Worm (Caenorhabditis elegans) whole organism, young adult: ENCODE data around the gene oac-50.

Experiments
- B0035.1 ChIP-seq: sonication (generic microtip); optimal IDR thresholded peaks from 2 replicates; lab custom pipeline; 2016; ENCODE audit warnings: missing genetic modification characterization, mild to moderate bottlenecking, missing compliant biosample characterization, missing genotype, missing genetic modification reagents
- D2030.7 ChIP-seq: fragments of 200-800 bp; sonication (Bioruptor generic); IDR thresholded peaks from 2 replicates; pipeline ENCODE4 v1.3.6; 2022; ENCODE audit warnings: missing genetic modification reagents, missing genetic modification characterization, missing compliant biosample characterization
- F22D6.2 ChIP-seq: sonication (generic microtip); optimal IDR thresholded peaks from 2 replicates; lab custom pipeline; 2016; ENCODE audit warnings: mild to moderate bottlenecking, missing genetic modification characterization, missing compliant biosample characterization
- F23B12.7 ChIP-seq: sonication (generic microtip); optimal IDR thresholded peaks from 2 replicates; lab custom pipeline; 2017; ENCODE audit warnings: missing genetic modification characterization, mild to moderate bottlenecking, missing compliant biosample characterization, antibody characterized with exemption, moderate library complexity; ENCODE audit not compliant: insufficient read depth
- F49E8.2 ChIP-seq: sonication (generic microtip); optimal IDR thresholded peaks from 3 replicates; lab custom pipeline; 2017; ENCODE audit warnings: missing genetic modification characterization, mild to moderate bottlenecking, missing compliant biosample characterization, antibody characterized with exemption, moderate library complexity; ENCODE audit not compliant: insufficient read depth
- F57A8.1 ChIP-seq: fragments of 200-800 bp; sonication (Bioruptor generic); optimal IDR thresholded peaks from 2 replicates; lab custom pipeline; 2018; ENCODE audit warnings: mild to moderate bottlenecking, missing genetic modification characterization, moderate library complexity, missing compliant biosample characterization
- K11D2.4 ChIP-seq: fragments of 200-800 bp; sonication (Bioruptor generic); IDR thresholded peaks from 2 replicates; pipeline ENCODE4 v1.3.6; 2022; ENCODE audit warnings: missing genetic modification reagents, missing genetic modification characterization, missing compliant biosample characterization
- T26A5.8 ChIP-seq: sonication (generic microtip); optimal IDR thresholded peaks from 2 replicates; lab custom pipeline; 2016; ENCODE audit warnings: missing genetic modification characterization, missing compliant biosample characterization
- Y56A3A.18 ChIP-seq: fragments of 200-800 bp; sonication (Bioruptor generic); IDR thresholded peaks from 2 replicates; pipeline ENCODE4 v1.3.6; 2022; ENCODE audit warnings: missing genetic modification reagents, missing genetic modification characterization, missing compliant biosample characterization
- Y95B8A.8 ChIP-seq: fragments of 200-800 bp; sonication (Bioruptor generic); IDR thresholded peaks from 2 replicates; pipeline ENCODE4 v1.3.6; 2022; ENCODE audit warnings: missing genetic modification reagents, missing genetic modification characterization, missing compliant biosample characterization
- aptf-3 ChIP-seq: fragments of 200-800 bp; sonication (Bioruptor generic); IDR thresholded peaks from 2 replicates; pipeline ENCODE4 v1.3.6; 2022; ENCODE audit warnings: missing genetic modification characterization, missing compliant biosample characterization
- atf-7 ChIP-seq: sonication (generic microtip); optimal IDR thresholded peaks from 2 replicates; lab custom pipeline; 2017; ENCODE audit warnings: mild to moderate bottlenecking, missing genetic modification characterization, missing compliant biosample characterization
- bed-1 ChIP-seq: fragments of 200-800 bp; sonication (Bioruptor generic); IDR thresholded peaks from 2 replicates; pipeline ENCODE4 v1.3.6; 2022; ENCODE audit warnings: missing genetic modification reagents, missing genetic modification characterization, missing compliant biosample characterization
- cebp-2 ChIP-seq: fragments of 200-800 bp; sonication (Bioruptor generic); IDR thresholded peaks from 2 replicates; pipeline ENCODE4 v1.3.6; 2022; ENCODE audit warnings: missing genetic modification characterization, missing compliant biosample characterization
- ceh-100 ChIP-seq: fragments of 200-800 bp; sonication (Bioruptor generic); IDR thresholded peaks from 2 replicates; pipeline ENCODE4 v1.3.6; 2022; ENCODE audit warnings: missing genetic modification reagents, missing genetic modification characterization, missing compliant biosample characterization
- ceh-40 ChIP-seq: fragments of 200-800 bp; sonication (Bioruptor generic); IDR thresholded peaks from 2 replicates; pipeline ENCODE4 v1.3.6; 2022; ENCODE audit warnings: missing genetic modification characterization, missing compliant biosample characterization
- ceh-91 ChIP-seq: fragments of 200-800 bp; sonication (Bioruptor generic); IDR thresholded peaks from 2 replicates; pipeline ENCODE4 v1.3.6; 2022; ENCODE audit warnings: missing genetic modification reagents, missing genetic modification characterization, missing compliant biosample characterization
- fkh-3 ChIP-seq: sonication (generic microtip); optimal IDR thresholded peaks from 2 replicates; lab custom pipeline; 2016; ENCODE audit warnings: mild to moderate bottlenecking, missing genetic modification characterization, missing compliant biosample characterization
- gei-17 ChIP-seq: fragments of 200-800 bp; sonication (Bioruptor generic); optimal IDR thresholded peaks from 2 replicates; lab custom pipeline; 2018; ENCODE audit warnings: mild to moderate bottlenecking, missing genetic modification characterization, missing compliant biosample characterization
- hlh-12 ChIP-seq: sonication (generic microtip); optimal IDR thresholded peaks from 2 replicates; lab custom pipeline; 2016; ENCODE audit warnings: missing genetic modification characterization, missing compliant biosample characterization
- lin-54 ChIP-seq: fragments of 200-800 bp; sonication (Bioruptor generic); optimal IDR thresholded peaks from 2 replicates; lab custom pipeline; 2018; ENCODE audit warnings: mild to moderate bottlenecking, missing genetic modification characterization, missing compliant biosample characterization
- madf-3 ChIP-seq: fragments of 200-800 bp; sonication (Bioruptor generic); IDR thresholded peaks from 2 replicates; pipeline ENCODE4 v1.3.6; 2022; ENCODE audit warnings: missing genetic modification reagents, missing genetic modification characterization, missing compliant biosample characterization
- madf-6 ChIP-seq: fragments of 200-800 bp; sonication (Bioruptor generic); IDR thresholded peaks from 2 replicates; pipeline ENCODE4 v1.3.6; 2022; ENCODE audit warnings: missing genetic modification reagents, missing genetic modification characterization, missing compliant biosample characterization
- mes-4 ChIP-seq: sonication (generic microtip); optimal IDR thresholded peaks from 2 replicates; lab custom pipeline; 2016; ENCODE audit warnings: missing genotype, missing genetic modification characterization, missing compliant biosample characterization
- nfya-2 ChIP-seq: fragments of 200-800 bp; sonication (Bioruptor generic); IDR thresholded peaks from 2 replicates; pipeline ENCODE4 v1.3.6; 2022; ENCODE audit warnings: missing genetic modification reagents, missing genetic modification characterization, missing compliant biosample characterization
- nfyb-1 ChIP-seq: fragments of 200-800 bp; sonication (Bioruptor generic); IDR thresholded peaks from 2 replicates; pipeline ENCODE4 v1.3.6; 2022; ENCODE audit warnings: missing genetic modification reagents, missing genetic modification characterization, missing compliant biosample characterization
- pha-4 ChIP-seq: fragments of 150-350 bp; sonication (generic microtip); optimal IDR thresholded peaks from 2 replicates; lab custom pipeline; 2014; ENCODE audit warnings: missing biosample characterization, missing genetic modification reagents, missing genetic modification characterization
- rcor-1 ChIP-seq: fragments of 200-800 bp; sonication (Bioruptor generic); IDR thresholded peaks from 2 replicates; pipeline ENCODE4 v1.3.6; 2022; ENCODE audit warnings: missing genetic modification reagents, missing genetic modification characterization, missing compliant biosample characterization
- sea-2 ChIP-seq: fragments of 200-800 bp; sonication (Bioruptor generic); IDR thresholded peaks from 2 replicates; pipeline ENCODE4 v1.3.6; 2022; ENCODE audit warnings: missing genetic modification characterization, missing compliant biosample characterization
- snpc-1.1 ChIP-seq: sonication (generic microtip); optimal IDR thresholded peaks from 2 replicates; lab custom pipeline; 2017; ENCODE audit warnings: missing genetic modification characterization, mild to moderate bottlenecking, missing compliant biosample characterization, antibody characterized with exemption, moderate library complexity, missing genotype, missing genetic modification reagents; ENCODE audit not compliant: insufficient read depth
- snpc-1.3 ChIP-seq: sonication (generic microtip); optimal IDR thresholded peaks from 2 replicates; lab custom pipeline; 2017; ENCODE audit warnings: missing genetic modification characterization, mild to moderate bottlenecking, missing compliant biosample characterization, antibody characterized with exemption, moderate library complexity, missing genotype, missing genetic modification reagents; ENCODE audit not compliant: insufficient read depth
- snpc-4 ChIP-seq, 5 experiments: fragments of 150-350 bp in 1 of 5; sonication (generic microtip) in 4 of 5; optimal IDR thresholded peaks; 2 replicates each; lab custom pipeline; 2014 to 2018; ENCODE audit warnings: missing genetic modification characterization in 5 of 5, missing biosample characterization in 3 of 5, antibody characterized with exemption in 2 of 5, mild to moderate bottlenecking in 2 of 5, missing compliant biosample characterization in 2 of 5, missing genotype in 2 of 5, moderate library complexity in 2 of 5, missing genetic modification reagents in 1 of 5
- tbp1 ChIP-seq: fragments of 200-800 bp; sonication (Bioruptor generic); optimal IDR thresholded peaks from 2 replicates; lab custom pipeline; 2018; ENCODE audit warnings: mild to moderate bottlenecking, missing genetic modification characterization, missing compliant biosample characterization
- tlf-1 ChIP-seq: fragments of 200-800 bp; sonication (Bioruptor generic); optimal IDR thresholded peaks from 2 replicates; lab custom pipeline; 2018; ENCODE audit warnings: mild to moderate bottlenecking, missing genetic modification characterization, missing compliant biosample characterization
- unc-62 ChIP-seq: fragments of 150-350 bp; optimal IDR thresholded peaks from 2 replicates; lab custom pipeline; 2014; ENCODE audit warnings: missing biosample characterization, missing genetic modification reagents, missing genetic modification characterization
- zim-3 ChIP-seq: sonication (generic microtip); optimal IDR thresholded peaks from 2 replicates; lab custom pipeline; 2017; ENCODE audit warnings: mild to moderate bottlenecking, missing genetic modification characterization, moderate library complexity, missing compliant biosample characterization
- ztf-6 ChIP-seq: fragments of 200-800 bp; sonication (Bioruptor generic); IDR thresholded peaks from 2 replicates; pipeline ENCODE4 v1.3.6; 2022; ENCODE audit warnings: missing genetic modification reagents, missing genetic modification characterization, missing compliant biosample characterization

Gene oac-50

DNA sequence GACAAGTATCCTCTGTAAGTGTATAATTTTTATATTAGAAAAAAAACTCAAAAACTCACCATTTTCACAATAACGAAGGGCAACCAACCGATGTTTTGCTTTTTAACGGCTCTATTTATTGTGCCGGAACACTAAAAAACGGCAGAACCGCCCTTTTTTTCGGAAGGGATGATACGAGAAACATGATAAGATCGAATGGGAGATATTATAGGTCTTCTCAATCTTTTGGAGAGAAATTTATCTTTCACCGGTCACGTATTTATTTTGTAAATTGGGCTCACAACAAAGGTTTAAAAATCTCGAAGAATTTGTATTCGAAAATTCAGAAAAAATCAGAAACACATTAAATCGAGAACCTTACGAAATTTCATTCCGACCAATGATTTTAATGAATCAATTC lies 18.6 kb downstream of the oac-50 start, which contains the start of gene swm-1:
Gene swm-1, minus strand, starts transcription at position 101 of the 400 bp plus-strand sequence.
- no peak for TF ChIP-seq F57A8.1 (GFP tag; lab: Kevin White, UChicago)
- TF ChIP-seq Y95B8A.8 (GFP tag; lab: Robert Waterston, UW), result no peak
- no peak for TF ChIP-seq zim-3 (tag; lab: Kevin White, UChicago)
- no peak for TF ChIP-seq madf-3 (GFP tag; lab: Robert Waterston, UW)
- no peak for TF ChIP-seq nfya-2 (GFP tag; lab: Robert Waterston, UW)
- no peak for TF ChIP-seq snpc-1.3
- no peak for TF ChIP-seq rcor-1
- TF ChIP-seq F22D6.2 (tag; lab: Kevin White, UChicago), result no peak
- TF ChIP-seq ceh-91 (GFP tag; lab: Robert Waterston, UW), result no peak

DNA sequence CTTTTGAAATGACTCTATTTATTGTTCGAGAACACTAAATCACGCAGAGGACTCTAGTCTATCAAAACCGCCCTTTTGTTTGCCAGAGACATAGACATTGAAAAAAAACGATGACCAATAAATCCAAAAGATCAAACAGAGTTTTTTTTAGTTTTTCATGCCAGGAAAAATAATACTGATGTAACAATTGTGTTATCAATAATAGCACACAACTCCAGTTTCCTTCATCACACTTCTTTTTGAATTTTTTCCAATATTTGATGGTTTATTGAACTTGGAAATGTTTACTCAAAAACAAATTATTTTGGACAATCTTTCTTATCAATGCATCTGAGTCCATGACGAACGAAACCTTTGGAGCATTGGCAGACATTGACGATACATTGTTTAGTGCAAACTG lies 19.4 kb downstream of the oac-50 start, which contains the start of gene C25E10.8:
Gene C25E10.8, minus strand, starts transcription at position 101 of the 400 bp plus-strand sequence.
- no peak for TF ChIP-seq nfyb-1 (GFP tag; lab: Robert Waterston, UW)
- no peak for TF ChIP-seq sea-2
- TF ChIP-seq F49E8.2, result no peak
- no peak for TF ChIP-seq pha-4
- no peak for TF ChIP-seq rcor-1
- TF ChIP-seq snpc-1.1 (tag; lab: Kevin White, UChicago), result no peak
- no peak for TF ChIP-seq D2030.7 (GFP tag; lab: Robert Waterston, UW)
- TF ChIP-seq snpc-4 (GFP tag; optimal IDR thresholded peaks at IDR 0.05; lab: Kevin White, UChicago), result no peak
- TF ChIP-seq snpc-4 (tag; optimal IDR thresholded peaks at IDR 0.05; lab: Kevin White, UChicago), result no peak
- no peak for TF ChIP-seq gei-17 (GFP tag; lab: Kevin White, UChicago)
- no peak for TF ChIP-seq hlh-12
- TF ChIP-seq F23B12.7 (tag; lab: Kevin White, UChicago), result no peak
- no peak for TF ChIP-seq ztf-6 (GFP tag; lab: Robert Waterston, UW)
- TF ChIP-seq Y56A3A.18 (GFP tag; lab: Robert Waterston, UW), result no peak
- TF ChIP-seq madf-6 (GFP tag; lab: Robert Waterston, UW), result no peak
- TF ChIP-seq tbp1, result no peak
- TF ChIP-seq lin-54, result no peak
- no peak for TF ChIP-seq ceh-100 (GFP tag; lab: Robert Waterston, UW)
- TF ChIP-seq B0035.1 (tag; lab: Kevin White, UChicago), result no peak

DNA sequence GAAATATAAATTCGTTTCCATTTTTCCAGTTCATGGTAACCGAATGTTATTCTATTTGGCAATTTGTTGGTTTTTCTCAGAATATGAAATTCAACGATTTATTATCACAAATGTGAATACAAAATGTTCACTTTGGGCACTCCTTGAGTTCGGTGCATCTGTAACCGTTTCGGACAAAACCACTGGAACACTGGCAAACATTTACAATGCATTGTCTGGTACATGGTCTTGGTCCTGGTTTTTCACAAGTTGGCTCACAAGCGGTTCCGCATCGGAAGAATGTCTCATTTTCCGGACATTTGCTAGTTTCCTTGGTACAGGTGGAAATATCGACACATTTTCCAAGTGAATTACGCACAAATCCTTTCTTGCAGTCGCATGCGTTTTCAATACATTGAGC lies 20.1 kb downstream of the oac-50 start:
- no peak for TF ChIP-seq T26A5.8 (tag; lab: Kevin White, UChicago)
- TF ChIP-seq bed-1, result no peak
- no peak for TF ChIP-seq madf-3 (GFP tag; lab: Robert Waterston, UW)

DNA sequence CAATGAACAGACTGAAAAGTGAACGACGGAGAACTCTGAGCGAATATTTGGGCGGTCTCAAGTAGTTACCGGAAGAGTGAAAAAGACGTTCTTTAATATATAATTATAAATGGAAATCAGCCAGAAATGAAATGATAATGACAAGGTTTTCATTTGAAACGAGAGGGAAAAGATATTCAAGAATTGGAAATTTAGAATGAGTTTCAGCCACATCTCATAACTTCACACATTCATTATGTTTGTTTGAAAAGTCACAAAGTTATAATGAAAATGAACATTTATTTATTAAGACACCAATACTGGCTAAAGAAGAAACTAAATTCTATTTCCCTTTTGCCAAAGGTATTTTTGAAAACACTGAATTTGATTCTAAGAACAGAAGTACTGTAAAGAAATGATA lies 22.2 kb downstream of the oac-50 start, which contains the start of gene C25E10.7:
Gene C25E10.7, minus strand, starts transcription at position 101 of the 400 bp plus-strand sequence.
- TF ChIP-seq aptf-3 (GFP tag; lab: Robert Waterston, UW), result no peak
- TF ChIP-seq K11D2.4 (GFP tag; lab: Robert Waterston, UW), result no peak
- TF ChIP-seq tlf-1 (GFP tag; lab: Kevin White, UChicago), result no peak
- TF ChIP-seq sea-2, result no peak
- no peak for TF ChIP-seq rcor-1
- no peak for TF ChIP-seq cebp-2 (GFP tag; lab: Robert Waterston, UW)
- no peak for TF ChIP-seq atf-7 (tag; lab: Kevin White, UChicago)
- TF ChIP-seq unc-62 (GFP tag; lab: Kevin White, UChicago), result no peak
- no peak for TF ChIP-seq ceh-40 (GFP tag; lab: Robert Waterston, UW)
- no peak for TF ChIP-seq mes-4
- no peak for TF ChIP-seq fkh-3 (tag; lab: Kevin White, UChicago)
